Worm (Caenorhabditis elegans): ENCODE data around the gene srx-17.

srx-17 gene

ce11 chrV:13873323-13873722 is 32.3 kb downstream of the srx-17 start:
- TF ChIP-seq elt-1 (tag; optimal IDR thresholded peaks at IDR 0.05; ENCODE audit: borderline replicate concordance, insufficient read depth), result no peak
- TF ChIP-seq lin-13 (tag; optimal IDR thresholded peaks at IDR 0.05), result no peak
- TF ChIP-seq ceh-39 (tag; optimal IDR thresholded peaks at IDR 0.05), result no peak
- TF ChIP-seq mls-2 (tag; optimal IDR thresholded peaks at IDR 0.05), result no peak
- no peak for TF ChIP-seq nhr-28 (tag; optimal IDR thresholded peaks at IDR 0.05)
- no peak for TF ChIP-seq mab-5 (tag; optimal IDR thresholded peaks at IDR 0.05)
- no peak for TF ChIP-seq unc-39 (tag; optimal IDR thresholded peaks at IDR 0.05)
- no peak for TF ChIP-seq lsy-2 (tag; optimal IDR thresholded peaks at IDR 0.05)
- no peak for TF ChIP-seq nhr-237 (tag; optimal IDR thresholded peaks at IDR 0.05)
- no peak for TF ChIP-seq ceh-43 (GFP tag; optimal IDR thresholded peaks at IDR 0.05)
- no peak for TF ChIP-seq cnd-1 (tag; optimal IDR thresholded peaks at IDR 0.05)
- no peak for TF ChIP-seq blmp-1 (tag; optimal IDR thresholded peaks at IDR 0.05)

- TF ChIP-seq mls-2 (tag; optimal IDR thresholded peaks at IDR 0.05) (no peak), drap-1 (GFP tag; optimal IDR thresholded peaks at IDR 0.05) (no peak), nhr-76 (tag; optimal IDR thresholded peaks at IDR 0.05) (no peak), mep-1 (tag; optimal IDR thresholded peaks at IDR 0.05) (no peak), nhr-2 (tag; optimal IDR thresholded peaks at IDR 0.05) (no peak), hlh-1 (tag; optimal IDR thresholded peaks at IDR 0.05) (no peak), blmp-1 (tag; optimal IDR thresholded peaks at IDR 0.05) (no peak), ces-1 (GFP tag; optimal IDR thresholded peaks at IDR 0.05) (no peak), sem-2 (GFP tag; optimal IDR thresholded peaks at IDR 0.05) (no peak), nhr-12 (tag; optimal IDR thresholded peaks at IDR 0.05) (no peak), tbx-8 (GFP tag; optimal IDR thresholded peaks at IDR 0.05) (no peak), lin-13 (tag; optimal IDR thresholded peaks at IDR 0.05) (no peak), ztf-11 (tag; optimal IDR thresholded peaks at IDR 0.05) (no peak), mab-5 (tag; optimal IDR thresholded peaks at IDR 0.05) (no peak), elt-1 (tag; optimal IDR thresholded peaks at IDR 0.05; ENCODE audit: borderline replicate concordance, insufficient read depth) (no peak)
These were observed 35.5 kb downstream of the srx-17 start, which contains the start of gene T22G5.1 for ce11 chrV:13876529-13876928. Gene T22G5.1 (plus strand): TSS chrV:13876829.

- no peak for TF ChIP-seq ceh-39 (tag; optimal IDR thresholded peaks at IDR 0.05)
- no peak for TF ChIP-seq bed-3 (GFP tag; optimal IDR thresholded peaks at IDR 0.05)
- no peak for TF ChIP-seq M03D4.4 (tag; optimal IDR thresholded peaks at IDR 0.05)
- no peak for TF ChIP-seq ceh-83 (GFP tag; optimal IDR thresholded peaks at IDR 0.05)
- TF ChIP-seq nhr-12 (tag; optimal IDR thresholded peaks at IDR 0.05), result no peak
- no peak for TF ChIP-seq tbx-8 (GFP tag; optimal IDR thresholded peaks at IDR 0.05)
- TF ChIP-seq nhr-28 (tag; optimal IDR thresholded peaks at IDR 0.05), result no peak
- no peak for TF ChIP-seq ham-2 (GFP tag; optimal IDR thresholded peaks at IDR 0.05)
- TF ChIP-seq nhr-2 (tag; optimal IDR thresholded peaks at IDR 0.05), result no peak
These were observed 37.2 kb downstream of the srx-17 start for ce11 chrV:13878226-13878625.

- TF ChIP-seq ceh-43 (GFP tag; optimal IDR thresholded peaks at IDR 0.05) (no peak), nhr-237 (tag; optimal IDR thresholded peaks at IDR 0.05) (no peak), lin-13 (tag; optimal IDR thresholded peaks at IDR 0.05) (no peak), nhr-12 (tag; optimal IDR thresholded peaks at IDR 0.05) (no peak), nhr-76 (tag; optimal IDR thresholded peaks at IDR 0.05) (no peak), sem-2 (GFP tag; optimal IDR thresholded peaks at IDR 0.05) (no peak), pha-4 (tag; optimal IDR thresholded peaks at IDR 0.05) (no peak), blmp-1 (tag; optimal IDR thresholded peaks at IDR 0.05) (no peak), M03D4.4 (tag; optimal IDR thresholded peaks at IDR 0.05) (no peak), nhr-2 (tag; optimal IDR thresholded peaks at IDR 0.05) (no peak), nhr-28 (tag; optimal IDR thresholded peaks at IDR 0.05) (no peak), mep-1 (tag; optimal IDR thresholded peaks at IDR 0.05) (no peak), unc-62 (GFP tag; optimal IDR thresholded peaks at IDR 0.05) (no peak), ceh-83 (GFP tag; optimal IDR thresholded peaks at IDR 0.05) (no peak), hlh-1 (tag; optimal IDR thresholded peaks at IDR 0.05) (no peak), tbx-8 (GFP tag; optimal IDR thresholded peaks at IDR 0.05) (no peak)
These were observed 38.2 kb downstream of the srx-17 start, which contains the start of gene lbp-7 for ce11 chrV:13879241-13879640. Gene lbp-7 (plus strand): TSS chrV:13879552.

- TF ChIP-seq ceh-83 (GFP tag; optimal IDR thresholded peaks at IDR 0.05), result no peak
- no peak for TF ChIP-seq nhr-76 (tag; optimal IDR thresholded peaks at IDR 0.05)
- TF ChIP-seq hlh-1 (tag; optimal IDR thresholded peaks at IDR 0.05), result peak; percentile 3
These were observed 39.2 kb downstream of the srx-17 start for ce11 chrV:13880163-13880562.

ce11 chrV:13880607-13881006 is 39.6 kb downstream of the srx-17 start, which contains the start of gene T22G5.3:
Gene T22G5.3 (plus strand): TSS chrV:13880907.
- TF ChIP-seq snpc-4 (tag; optimal IDR thresholded peaks at IDR 0.05) (no peak), nhr-2 (tag; optimal IDR thresholded peaks at IDR 0.05) (no peak), nhr-76 (tag; optimal IDR thresholded peaks at IDR 0.05) (no peak), nhr-12 (tag; optimal IDR thresholded peaks at IDR 0.05) (no peak), elt-3 (tag; optimal IDR thresholded peaks at IDR 0.05) (no peak), flh-1 (GFP tag; optimal IDR thresholded peaks at IDR 0.05) (no peak), cnd-1 (tag; optimal IDR thresholded peaks at IDR 0.05) (no peak), unc-120 (tag; optimal IDR thresholded peaks at IDR 0.05; ENCODE audit: poor library complexity, severe bottlenecking) (no peak), mab-5 (tag; optimal IDR thresholded peaks at IDR 0.05) (no peak)
